Fruit fly (Drosophila melanogaster): Measurements from ENCODE around the gene zormin.
A peak's percentile ranks its signal among the peaks of the same experiment; 100 is the strongest.

zormin gene

DNA sequence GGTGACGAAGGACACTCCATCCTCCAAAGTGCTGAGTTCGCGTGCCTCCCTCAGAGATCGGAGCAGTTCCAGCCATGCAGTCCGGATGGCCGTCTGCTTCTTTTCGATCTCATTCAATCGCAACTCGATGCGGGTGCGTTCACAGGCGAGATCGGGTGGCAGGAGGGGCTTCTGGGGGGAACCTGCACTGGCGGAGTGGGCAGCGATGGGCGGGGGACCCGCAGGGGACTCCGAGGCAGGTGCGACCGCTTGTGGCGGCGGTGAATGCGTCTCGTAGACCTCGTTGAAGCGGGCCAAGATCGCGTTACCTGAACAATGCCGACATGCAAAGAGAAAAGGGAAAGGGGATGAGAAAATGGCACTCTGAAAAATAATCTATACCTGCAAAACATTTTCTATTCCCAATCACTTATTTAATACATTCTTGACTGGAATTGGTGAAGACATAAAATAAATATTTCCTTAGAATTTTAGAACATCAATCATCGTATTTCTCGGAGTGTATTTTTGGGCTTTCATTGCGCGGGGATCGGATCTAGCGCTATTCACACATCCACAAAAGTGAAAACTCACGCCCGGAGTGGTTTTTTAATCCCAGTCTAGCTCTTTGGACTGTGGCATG is 7.3 kb upstream of the zormin start (continued):
- TF ChIP-seq pita (GFP tag; optimal IDR thresholded peaks at IDR 0.05) = no peak
- TF ChIP-seq CG15011 (GFP tag; optimal IDR thresholded peaks at IDR 0.05) = no peak
- peak; percentile 29 for TF ChIP-seq tio (GFP tag; optimal IDR thresholded peaks at IDR 0.05)
- no peak for TF ChIP-seq Dfd (GFP tag; optimal IDR thresholded peaks at IDR 0.05)
- TF ChIP-seq CG3838 (GFP tag; optimal IDR thresholded peaks at IDR 0.05) = no peak
- TF ChIP-seq fd102C (GFP tag; optimal IDR thresholded peaks at IDR 0.05) = no peak
- TF ChIP-seq sc (optimal IDR thresholded peaks at IDR 0.05) = no peak
- TF ChIP-seq sc (GFP tag; optimal IDR thresholded peaks at IDR 0.05) = peak; percentile 60
- TF ChIP-seq CG4282 (GFP tag; optimal IDR thresholded peaks at IDR 0.05) = no peak
- peak; percentile 14 for TF ChIP-seq CG12104 (GFP tag; optimal IDR thresholded peaks at IDR 0.05)
- no peak for TF ChIP-seq mam (GFP tag; optimal IDR thresholded peaks at IDR 0.05)
- TF ChIP-seq NK7.1 (GFP tag; optimal IDR thresholded peaks at IDR 0.05) = no peak
- no peak for TF ChIP-seq CG15514 (GFP tag; optimal IDR thresholded peaks at IDR 0.05)
- no peak for TF ChIP-seq gcm2 (GFP tag; optimal IDR thresholded peaks at IDR 0.05)
- peak; percentile 50 for TF ChIP-seq CG10431 (GFP tag; optimal IDR thresholded peaks at IDR 0.05)
- TF ChIP-seq CG2678 (tag; optimal IDR thresholded peaks at IDR 0.05) = peak; percentile 69
- TF ChIP-seq CG11695 (GFP tag; IDR thresholded peaks at IDR 0.05) = peak; percentile 59; the same call in 2 of the 3 replicates
- TF ChIP-seq dm (GFP tag; optimal IDR thresholded peaks at IDR 0.05) = no peak
- TF ChIP-seq CG6813 (GFP tag; optimal IDR thresholded peaks at IDR 0.05) = no peak
- TF ChIP-seq zfh1 (GFP tag; IDR thresholded peaks at IDR 0.05) = peak; percentile 72
- TF ChIP-seq CG12659 (GFP tag; optimal IDR thresholded peaks at IDR 0.05) = peak; percentile 25
- TF ChIP-seq Dip3 (GFP tag; optimal IDR thresholded peaks at IDR 0.05) = no peak
- TF ChIP-seq Spps (tag; optimal IDR thresholded peaks at IDR 0.05) = peak; percentile 74
- TF ChIP-seq MESR4 (GFP tag; optimal IDR thresholded peaks at IDR 0.05) = no peak
- TF ChIP-seq dysf (GFP tag; IDR thresholded peaks at IDR 0.05) = no peak
- TF ChIP-seq CG12299 (tag; optimal IDR thresholded peaks at IDR 0.05) = no peak
- peak; percentile 83 for TF ChIP-seq gcm (GFP tag; optimal IDR thresholded peaks at IDR 0.05)
- TF ChIP-seq hkb (optimal IDR thresholded peaks at IDR 0.05) = no peak
- TF ChIP-seq hkb (GFP tag; IDR thresholded peaks at IDR 0.05) = peak; percentile 40; the same call in 1 of the 2 replicates
- peak; percentile 63; the same call in 2 of the 3 replicates for TF ChIP-seq ken (GFP tag; IDR thresholded peaks at IDR 0.05)
- no peak for TF ChIP-seq Myb (GFP tag; optimal IDR thresholded peaks at IDR 0.05)
- no peak for TF ChIP-seq peb (GFP tag; IDR thresholded peaks at IDR 0.05)
- TF ChIP-seq CG6654 (GFP tag; optimal IDR thresholded peaks at IDR 0.05) = no peak
- peak; percentile 68 for TF ChIP-seq D19A (tag; optimal IDR thresholded peaks at IDR 0.05)
- peak; percentile 40 for TF ChIP-seq CG7556 (GFP tag; optimal IDR thresholded peaks at IDR 0.05)
- TF ChIP-seq ap (GFP tag; IDR thresholded peaks at IDR 0.05) = no peak
- TF ChIP-seq CG34376 (GFP tag; optimal IDR thresholded peaks at IDR 0.05) = no peak
- TF ChIP-seq MBD-R2 (GFP tag; IDR thresholded peaks at IDR 0.05) = no peak
- TF ChIP-seq esg (GFP tag; conservative IDR thresholded peaks at IDR 0.05) = peak; percentile 39; the same call in 1 of the 2 replicates
- TF ChIP-seq CG8478 (optimal IDR thresholded peaks at IDR 0.05) = no peak
- TF ChIP-seq CG15601 (tag; optimal IDR thresholded peaks at IDR 0.05) = peak; percentile 69
- TF ChIP-seq gsb (GFP tag; IDR thresholded peaks at IDR 0.05) = no peak
- TF ChIP-seq CG12071 (GFP tag; optimal IDR thresholded peaks at IDR 0.05) = no peak
- no peak for TF ChIP-seq CG13894 (tag; optimal IDR thresholded peaks at IDR 0.05)
- TF ChIP-seq pfk (GFP tag; optimal IDR thresholded peaks at IDR 0.05) = no peak
- no peak for TF ChIP-seq lov (optimal IDR thresholded peaks at IDR 0.05)
- TF ChIP-seq lov (GFP tag; IDR thresholded peaks at IDR 0.05) = 0 out of 3 replicates have a peak, but pooled peaks have one; percentile 37
- TF ChIP-seq CG11247 (GFP tag; IDR thresholded peaks at IDR 0.05) = no peak
- TF ChIP-seq z (GFP tag; IDR thresholded peaks at IDR 0.05) = 0 out of 3 replicates have a peak, but pooled peaks have one; percentile 48
- TF ChIP-seq scrt (GFP tag; optimal IDR thresholded peaks at IDR 0.05) = no peak
- no peak for TF ChIP-seq CG13287 (GFP tag; IDR thresholded peaks at IDR 0.05; ENCODE audit: partially characterized antibody)
- TF ChIP-seq Oaz (GFP tag; IDR thresholded peaks at IDR 0.05) = no peak

All from whole organism, embryonic.